Worm (Caenorhabditis elegans): ENCODE measurements around the gene acr-20.

Gene acr-20

ce11 chrII:14399595-14399994 lies 21.9 kb upstream of the acr-20 start:
- TF ChIP-seq pha-4 (tag; optimal IDR thresholded peaks at IDR 0.05) (no peak), gmeb-2 (tag; optimal IDR thresholded peaks at IDR 0.05) (no peak), pat-9 (tag; optimal IDR thresholded peaks at IDR 0.05) (no peak), hlh-30 (tag; optimal IDR thresholded peaks at IDR 0.05; ENCODE audit: insufficient read depth) (peak; percentile 97), hlh-13 (GFP tag; optimal IDR thresholded peaks at IDR 0.05) (no peak), ceh-14 (tag; optimal IDR thresholded peaks at IDR 0.05) (peak; percentile 5), ceh-24 (tag; optimal IDR thresholded peaks at IDR 0.05) (no peak), fax-1 (tag; optimal IDR thresholded peaks at IDR 0.05) (no peak), K09A11.1 (tag; optimal IDR thresholded peaks at IDR 0.05; ENCODE audit: insufficient read depth) (no peak), ceh-2 (tag; optimal IDR thresholded peaks at IDR 0.05) (peak; percentile 45), tbx-2 (tag; optimal IDR thresholded peaks at IDR 0.05) (peak; percentile 47), ceh-9 (tag; optimal IDR thresholded peaks at IDR 0.05) (no peak), pqm-1 (tag; optimal IDR thresholded peaks at IDR 0.05) (no peak), ceh-22 (tag; optimal IDR thresholded peaks at IDR 0.05) (no peak), ets-4 (tag; optimal IDR thresholded peaks at IDR 0.05) (no peak), F13H6.1 (tag; optimal IDR thresholded peaks at IDR 0.05) (no peak), syd-9 (tag; optimal IDR thresholded peaks at IDR 0.05) (no peak), nfya-1 (tag; optimal IDR thresholded peaks at IDR 0.05) (peak; percentile 78), fkh-10 (GFP tag; optimal IDR thresholded peaks at IDR 0.05) (no peak), sox-2 (GFP tag; IDR thresholded peaks at IDR 0.05) (no peak; the same call in 1 of the 2 replicates), che-1 (tag; optimal IDR thresholded peaks at IDR 0.05) (no peak), ceh-30 (tag; optimal IDR thresholded peaks at IDR 0.05) (peak; percentile 89), ref-2 (tag; optimal IDR thresholded peaks at IDR 0.05) (no peak), unc-55 (GFP tag; optimal IDR thresholded peaks at IDR 0.05) (no peak), ceh-34 (tag; optimal IDR thresholded peaks at IDR 0.05) (peak; percentile 52), ceh-19 (GFP tag; optimal IDR thresholded peaks at IDR 0.05) (no peak), ceh-45 (GFP tag; IDR thresholded peaks at IDR 0.05) (no peak), dve-1 (tag; optimal IDR thresholded peaks at IDR 0.05) (peak; percentile 48), elt-2 (tag; optimal IDR thresholded peaks at IDR 0.05) (peak; percentile 33), ceh-48 (tag; optimal IDR thresholded peaks at IDR 0.05) (peak; percentile 39), dmd-4 (tag; optimal IDR thresholded peaks at IDR 0.05; ENCODE audit: borderline replicate concordance) (no peak), ceh-31 (tag; optimal IDR thresholded peaks at IDR 0.05) (peak; percentile 71), C08G9.2 (tag; optimal IDR thresholded peaks at IDR 0.05) (no peak), hlh-8 (tag; optimal IDR thresholded peaks at IDR 0.05) (no peak), madf-2 (tag; optimal IDR thresholded peaks at IDR 0.05) (no peak), unc-42 (tag; optimal IDR thresholded peaks at IDR 0.05) (peak; percentile 95), K02D7.2 (tag; optimal IDR thresholded peaks at IDR 0.05) (no peak), fkh-6 (tag; optimal IDR thresholded peaks at IDR 0.05) (no peak), sox-4 (tag; optimal IDR thresholded peaks at IDR 0.05) (no peak), pag-3 (tag; optimal IDR thresholded peaks at IDR 0.05; ENCODE audit: borderline replicate concordance) (no peak), npax-4 (tag; optimal IDR thresholded peaks at IDR 0.05) (no peak), lim-6 (tag; optimal IDR thresholded peaks at IDR 0.05) (no peak), pax-1 (tag; optimal IDR thresholded peaks at IDR 0.05) (peak; percentile 60), C38D4.7 (GFP tag; optimal IDR thresholded peaks at IDR 0.05) (no peak), pha-2 (tag; optimal IDR thresholded peaks at IDR 0.05) (peak; percentile 2), ztf-16 (tag; optimal IDR thresholded peaks at IDR 0.05) (no peak), rnt-1 (tag; optimal IDR thresholded peaks at IDR 0.05) (peak; percentile 11), lin-11 (tag; optimal IDR thresholded peaks at IDR 0.05) (no peak), ttx-3 (tag; optimal IDR thresholded peaks at IDR 0.05) (peak; percentile 25), ahr-1 (tag; optimal IDR thresholded peaks at IDR 0.05) (no peak), Y22D7AL.16 (tag; optimal IDR thresholded peaks at IDR 0.05) (no peak), ceh-18 (tag; optimal IDR thresholded peaks at IDR 0.05) (no peak), ceh-6 (GFP tag; optimal IDR thresholded peaks at IDR 0.05) (no peak)
